Fruit fly (Drosophila melanogaster) whole organism, embryonic: ENCODE data around the gene Mrm2.

Experiments
- CG13775 ChIP-seq: fragments of 200-800 bp; sonication (Bioruptor generic); optimal IDR thresholded peaks from 3 replicates; lab custom pipeline; 2017; ENCODE audit warnings: missing biosample characterization, mild to moderate bottlenecking, missing genetic modification characterization
- CG14860 ChIP-seq: fragments of 200-800 bp; sonication (Bioruptor generic); IDR thresholded peaks from 3 replicates; pipeline ENCODE4 v1.3.6; 2022; ENCODE audit warnings: missing biosample characterization, missing genetic modification characterization; ENCODE audit not compliant: partially characterized antibody
- CG4360 ChIP-seq: fragments of 200-800 bp; sonication (Bioruptor generic); IDR thresholded peaks from 2 replicates; pipeline ENCODE4 v1.3.6; 2022; ENCODE audit warnings: missing biosample characterization, missing genetic modification characterization
- CG7271 ChIP-seq: fragments of 200-800 bp; sonication (Bioruptor generic); optimal IDR thresholded peaks from 2 replicates; lab custom pipeline; 2018; ENCODE audit warnings: missing biosample characterization, mild to moderate bottlenecking, missing genetic modification characterization, moderate library complexity
- CG9817 ChIP-seq: fragments of 200-800 bp; sonication (Bioruptor generic); optimal IDR thresholded peaks from 2 replicates; lab custom pipeline; 2018; ENCODE audit warnings: missing biosample characterization, mild to moderate bottlenecking, missing genetic modification characterization, moderate library complexity
- Drgx ChIP-seq: fragments of 200-800 bp; sonication (Bioruptor generic); IDR thresholded peaks from 2 replicates; pipeline ENCODE4 v1.3.6; 2022; ENCODE audit warnings: missing biosample characterization, missing genetic modification characterization
- amos ChIP-seq: fragments of 200-800 bp; sonication (Bioruptor generic); IDR thresholded peaks from 2 replicates; pipeline ENCODE4 v1.3.6; 2022; ENCODE audit warnings: missing biosample characterization, missing genetic modification characterization; ENCODE audit not compliant: partially characterized antibody
- ash1 ChIP-seq: fragments of 200-800 bp; sonication (Bioruptor generic); optimal IDR thresholded peaks from 2 replicates; lab custom pipeline; 2018; ENCODE audit warnings: missing biosample characterization, mild to moderate bottlenecking, missing genetic modification characterization
- corto ChIP-seq: fragments of 200-800 bp; sonication (Bioruptor generic); optimal IDR thresholded peaks from 2 replicates; lab custom pipeline; 2016; ENCODE audit warnings: missing biosample characterization, mild to moderate bottlenecking, missing genetic modification characterization, moderate library complexity

DNA sequence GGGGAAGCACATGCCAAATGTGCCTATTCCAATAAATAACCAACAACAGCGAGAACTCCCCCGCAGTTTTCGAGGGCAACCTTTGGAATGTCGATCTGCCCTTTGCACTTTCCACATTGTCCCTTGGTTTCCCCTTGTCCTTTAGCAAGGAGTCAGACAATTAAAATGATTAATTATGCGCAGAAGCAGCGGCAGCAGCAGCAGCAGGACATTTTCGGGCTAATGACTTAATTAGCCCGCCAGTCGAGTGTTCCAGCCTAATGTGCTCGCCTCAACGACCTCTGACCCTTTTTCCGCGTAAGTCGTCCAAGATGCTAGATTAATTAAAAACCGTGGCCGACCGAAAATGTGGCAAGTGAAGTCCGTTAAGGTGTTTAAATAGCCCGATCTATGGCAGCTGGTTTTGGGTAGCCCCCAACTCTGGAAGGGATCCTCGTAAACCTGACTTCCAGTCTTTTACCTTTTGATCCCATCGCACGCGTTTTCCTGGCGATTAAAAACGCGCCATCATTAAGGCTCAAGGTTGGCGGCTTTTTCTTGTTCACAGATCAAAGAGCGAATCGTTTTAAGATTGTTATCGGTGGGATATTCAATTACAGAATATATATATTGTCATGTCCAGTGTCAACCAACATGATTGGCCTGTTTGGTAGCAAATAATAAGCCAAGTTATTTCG lies 22.3 kb upstream of the Mrm2 start:
- TF ChIP-seq ash1: no peak
- no peak for TF ChIP-seq CG13775 (GFP tag; lab: Kevin White, UChicago)
- no peak for TF ChIP-seq CG7271
- TF ChIP-seq corto (GFP tag; lab: Kevin White, UChicago): no peak
- TF ChIP-seq CG4360: no peak
- no peak for TF ChIP-seq amos (GFP tag; lab: Robert Waterston, UW)
- no peak for TF ChIP-seq CG9817 (tag; lab: Kevin White, UChicago)
- TF ChIP-seq CG14860: no peak; the same call in 2 of the 3 replicates
- no peak for TF ChIP-seq Drgx
